Worm (Caenorhabditis elegans): ENCODE measurements around the gene T05C1.2.

DNA sequence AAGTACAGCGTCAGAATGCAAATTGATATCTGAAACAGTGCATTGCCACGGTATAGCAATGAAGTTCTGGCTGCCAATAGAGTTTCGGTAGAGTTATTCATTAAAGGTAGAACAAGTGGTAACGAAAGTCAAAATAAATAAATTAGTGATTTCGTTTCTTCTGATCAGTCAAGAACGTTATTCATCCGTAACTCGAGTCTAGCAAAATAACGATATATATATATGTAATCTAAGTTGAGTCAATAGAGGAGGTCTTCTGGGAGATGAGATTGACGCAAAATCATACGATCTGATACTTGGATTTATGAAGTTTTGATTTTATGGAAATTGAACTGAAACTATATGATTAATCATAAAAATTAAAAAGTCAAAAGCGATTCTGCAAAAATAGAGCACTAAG lies 45.9 kb upstream of the T05C1.2 start, which contains the start of gene sra-35:
- TF ChIP-seq F13C5.2 (tag; optimal IDR thresholded peaks at IDR 0.05) (no peak), hnd-1 (tag; optimal IDR thresholded peaks at IDR 0.05) (no peak), ceh-36 (tag; optimal IDR thresholded peaks at IDR 0.05) (no peak), scrt-1 (GFP tag; IDR thresholded peaks at IDR 0.05) (no peak), ets-7 (tag; optimal IDR thresholded peaks at IDR 0.05) (no peak), hmg-4 (GFP tag; optimal IDR thresholded peaks at IDR 0.05) (no peak), tbx-37 (GFP tag; conservative IDR thresholded peaks at IDR 0.05) (no peak), ama-1 (optimal IDR thresholded peaks at IDR 0.05) (no peak), pes-1 (GFP tag; IDR thresholded peaks at IDR 0.05) (no peak), ceh-13 (GFP tag; optimal IDR thresholded peaks at IDR 0.05) (no peak), flt-1 (GFP tag; IDR thresholded peaks at IDR 0.05) (no peak)
